Fruit fly (Drosophila melanogaster): ENCODE results near the gene CG33296.

dm6 chr2L:7665747-7666146 lies 50.7 kb downstream of the CG33296 start, which contains the start of gene Myo28B1:
- no peak for TF ChIP-seq EcR (GFP tag; optimal IDR thresholded peaks at IDR 0.05)
- TF ChIP-seq CG12605 (GFP tag; IDR thresholded peaks at IDR 0.05): no peak
- no peak for TF ChIP-seq Pif1A (GFP tag; optimal IDR thresholded peaks at IDR 0.05)
- TF ChIP-seq gl (tag; optimal IDR thresholded peaks at IDR 0.05): no peak
- no peak for TF ChIP-seq CG32121 (GFP tag; IDR thresholded peaks at IDR 0.05)
- no peak for TF ChIP-seq Pif1B (GFP tag; optimal IDR thresholded peaks at IDR 0.05)
- no peak for TF ChIP-seq CG8159 (tag; optimal IDR thresholded peaks at IDR 0.05)
- no peak for TF ChIP-seq Snoo (tag; optimal IDR thresholded peaks at IDR 0.05)
- TF ChIP-seq CG8301 (tag; optimal IDR thresholded peaks at IDR 0.05): no peak
- TF ChIP-seq fd96Ca (GFP tag; IDR thresholded peaks at IDR 0.05): no peak
- TF ChIP-seq CG13204 (GFP tag; optimal IDR thresholded peaks at IDR 0.05): no peak
- no peak for TF ChIP-seq rn (GFP tag; IDR thresholded peaks at IDR 0.05)
